Fruit fly (Drosophila melanogaster) whole organism, pupa: ENCODE results near the gene CG11373.

Experiments
- CG10348 ChIP-seq: fragments of 200-800 bp; sonication (Bioruptor generic); IDR thresholded peaks from 2 replicates; pipeline ENCODE4 v1.3.6; 2022; ENCODE audit warnings: missing biosample characterization, missing genetic modification characterization
- CG12605 ChIP-seq: fragments of 200-800 bp; sonication (Bioruptor generic); IDR thresholded peaks from 2 replicates; pipeline ENCODE4 v1.3.6; 2022; ENCODE audit warnings: missing biosample characterization, missing genetic modification characterization
- CG13204 ChIP-seq: fragments of 200-800 bp; sonication (Bioruptor generic); optimal IDR thresholded peaks from 2 replicates; lab custom pipeline; 2018; ENCODE audit warnings: missing biosample characterization, mild to moderate bottlenecking, missing genetic modification characterization, moderate library complexity
- CG14655 ChIP-seq: fragments of 200-800 bp; sonication (Bioruptor generic); optimal IDR thresholded peaks from 3 replicates; lab custom pipeline; 2017; ENCODE audit warnings: mild to moderate bottlenecking, missing biosample characterization, missing genetic modification reagents, missing genetic modification characterization
- CG15710 ChIP-seq: fragments of 200-800 bp; sonication (Bioruptor generic); optimal IDR thresholded peaks from 2 replicates; lab custom pipeline; 2018; ENCODE audit warnings: missing biosample characterization, mild to moderate bottlenecking, missing genetic modification characterization, moderate library complexity
- CG32121 ChIP-seq: fragments of 200-800 bp; sonication (Bioruptor generic); IDR thresholded peaks from 2 replicates; pipeline ENCODE4 v1.3.6; 2022; ENCODE audit warnings: missing biosample characterization, missing genetic modification characterization
- CG34367 ChIP-seq: fragments of 200-800 bp; sonication (Bioruptor generic); optimal IDR thresholded peaks from 2 replicates; lab custom pipeline; 2018; ENCODE audit warnings: missing biosample characterization, mild to moderate bottlenecking, missing genetic modification characterization
- CG8159 ChIP-seq: fragments of 200-800 bp; sonication (Bioruptor generic); optimal IDR thresholded peaks from 3 replicates; lab custom pipeline; 2018; ENCODE audit warnings: missing biosample characterization, mild to moderate bottlenecking, missing genetic modification characterization, moderate library complexity
- CG8301 ChIP-seq: fragments of 200-800 bp; sonication (Bioruptor generic); optimal IDR thresholded peaks from 2 replicates; lab custom pipeline; 2018; ENCODE audit warnings: missing biosample characterization, mild to moderate bottlenecking, missing genetic modification characterization
- CG9948 ChIP-seq: fragments of 200-800 bp; sonication (Bioruptor generic); optimal IDR thresholded peaks from 2 replicates; lab custom pipeline; 2018; ENCODE audit warnings: missing biosample characterization, mild to moderate bottlenecking, missing genetic modification characterization, moderate library complexity
- D1 ChIP-seq: fragments of 200-800 bp; sonication (Bioruptor generic); optimal IDR thresholded peaks from 2 replicates; lab custom pipeline; 2018; ENCODE audit warnings: missing biosample characterization, mild to moderate bottlenecking, missing genetic modification characterization, moderate library complexity
- EcR ChIP-seq: fragments of 200-800 bp; sonication (Bioruptor generic); optimal IDR thresholded peaks from 3 replicates; lab custom pipeline; 2019; ENCODE audit warnings: missing biosample characterization, missing genetic modification characterization, mild to moderate bottlenecking, moderate library complexity, missing genetic modification reagents
- Ets98B ChIP-seq: fragments of 200-800 bp; sonication (Bioruptor generic); IDR thresholded peaks from 2 replicates; pipeline ENCODE4 v1.3.6; 2022; ENCODE audit warnings: missing biosample characterization, missing genetic modification characterization
- Pif1A ChIP-seq: fragments of 200-800 bp; sonication (Bioruptor generic); optimal IDR thresholded peaks from 3 replicates; lab custom pipeline; 2016; ENCODE audit warnings: missing biosample characterization, missing genetic modification characterization
- Pif1B ChIP-seq: fragments of 200-800 bp; sonication (Bioruptor generic); optimal IDR thresholded peaks from 3 replicates; lab custom pipeline; 2016; ENCODE audit warnings: missing biosample characterization, missing genetic modification characterization
- Snoo ChIP-seq: fragments of 200-800 bp; sonication (Bioruptor generic); optimal IDR thresholded peaks from 3 replicates; lab custom pipeline; 2017; ENCODE audit warnings: missing biosample characterization, mild to moderate bottlenecking, missing genetic modification characterization, inconsistent platforms
- fd96Ca ChIP-seq: fragments of 200-800 bp; sonication (Bioruptor generic); IDR thresholded peaks from 3 replicates; pipeline ENCODE4 v1.3.6; 2022; ENCODE audit warnings: missing biosample characterization, missing genetic modification characterization
- rn ChIP-seq: fragments of 200-800 bp; sonication (Bioruptor generic); IDR thresholded peaks from 2 replicates; pipeline ENCODE4 v1.3.6; 2022; ENCODE audit warnings: missing biosample characterization, missing genetic modification characterization

Gene CG11373

dm6 chr3R:5975145-5975544, 14.4 kb upstream of the CG11373 start, which contains the start of gene Obp83a:
Obp83a (minus strand) TSS chr3R:5975245.
- TF ChIP-seq EcR, result no peak
- TF ChIP-seq, all 21 proteins: peak for 0

dm6 chr3R:5959382-5959781, 1.4 kb downstream of the CG11373 start, which contains the start of gene side-III:
side-III (minus strand) TSS chr3R:5959555.
- TF ChIP-seq Pif1A, result no peak
- TF ChIP-seq CG12605, result no peak
- TF ChIP-seq CG14655, result no peak
- no peak for TF ChIP-seq Snoo (tag; lab: Kevin White, UChicago)
- TF ChIP-seq fd96Ca (GFP tag; lab: Robert Waterston, UW), result no peak
- no peak for TF ChIP-seq CG8301
- no peak for TF ChIP-seq EcR
- no peak for TF ChIP-seq CG10348
- TF ChIP-seq CG8159, result no peak
- no peak for TF ChIP-seq D1 (tag; lab: Kevin White, UChicago)
- TF ChIP-seq Ets98B (GFP tag; lab: Robert Waterston, UW), result no peak
- TF ChIP-seq CG32121 (GFP tag; lab: Robert Waterston, UW), result no peak
- TF ChIP-seq CG15710 (tag; lab: Kevin White, UChicago), result no peak
- no peak for TF ChIP-seq CG34367

- TF ChIP-seq CG32121 (GFP tag; lab: Robert Waterston, UW) (no peak), CG13204 (GFP tag; lab: Kevin White, UChicago) (no peak), CG14655 (no peak), CG12605 (no peak), CG9948 (no peak), CG10348 (no peak), Pif1B (GFP tag; lab: Kevin White, UChicago) (no peak), Snoo (tag; lab: Kevin White, UChicago) (no peak), CG15710 (tag; lab: Kevin White, UChicago) (no peak)
These were observed 23.1 kb downstream of the CG11373 start for dm6 chr3R:5937715-5938114.

- TF ChIP-seq CG15710 (tag; lab: Kevin White, UChicago) (no peak), Snoo (tag; lab: Kevin White, UChicago) (no peak), CG13204 (GFP tag; lab: Kevin White, UChicago) (no peak), Pif1B (GFP tag; lab: Kevin White, UChicago) (no peak), CG32121 (GFP tag; lab: Robert Waterston, UW) (no peak), fd96Ca (GFP tag; lab: Robert Waterston, UW) (no peak), CG34367 (no peak), CG10348 (no peak), Pif1A (no peak), CG9948 (no peak)
- TF ChIP-seq, all 21 proteins: peak for 0
These were observed 32.9 kb downstream of the CG11373 start for dm6 chr3R:5927841-5928240.

dm6 chr3R:5924667-5925066, 36.1 kb downstream of the CG11373 start:
- TF ChIP-seq D1 (tag; lab: Kevin White, UChicago) (no peak), CG15710 (tag; lab: Kevin White, UChicago) (no peak), CG32121 (GFP tag; lab: Robert Waterston, UW) (no peak), CG14655 (no peak), CG13204 (GFP tag; lab: Kevin White, UChicago) (no peak), rn (GFP tag; lab: Robert Waterston, UW) (no peak), fd96Ca (GFP tag; lab: Robert Waterston, UW) (no peak), Ets98B (GFP tag; lab: Robert Waterston, UW) (no peak)
- TF ChIP-seq, all 21 proteins: peak for 0
